Worm (Caenorhabditis elegans) whole organism, L3 larva: Measurements from ENCODE around the gene inx-8.

Source experiments
- lin-15B ChIP-seq: fragments of 150-350 bp; optimal IDR thresholded peaks from 2 replicates; lab custom pipeline; 2014; ENCODE audit warnings: missing biosample characterization, missing genetic modification characterization
- nhr-23 ChIP-seq: fragments of 150-350 bp; optimal IDR thresholded peaks from 2 replicates; lab custom pipeline; 2014; ENCODE audit warnings: missing biosample characterization, missing genetic modification reagents, missing genetic modification characterization
- nhr-28 ChIP-seq: fragments of 150-350 bp; optimal IDR thresholded peaks from 2 replicates; lab custom pipeline; 2014; ENCODE audit warnings: missing biosample characterization, missing genetic modification characterization
- nhr-77 ChIP-seq: fragments of 150-350 bp; optimal IDR thresholded peaks from 2 replicates; lab custom pipeline; 2014; ENCODE audit warnings: missing biosample characterization, missing genetic modification characterization
- snpc-4 ChIP-seq: fragments of 150-350 bp; optimal IDR thresholded peaks from 2 replicates; lab custom pipeline; 2014; ENCODE audit warnings: missing biosample characterization, missing genetic modification characterization
- ztf-11 ChIP-seq: fragments of 150-350 bp; optimal IDR thresholded peaks from 2 replicates; lab custom pipeline; 2014; ENCODE audit warnings: missing biosample characterization, missing genetic modification characterization

DNA sequence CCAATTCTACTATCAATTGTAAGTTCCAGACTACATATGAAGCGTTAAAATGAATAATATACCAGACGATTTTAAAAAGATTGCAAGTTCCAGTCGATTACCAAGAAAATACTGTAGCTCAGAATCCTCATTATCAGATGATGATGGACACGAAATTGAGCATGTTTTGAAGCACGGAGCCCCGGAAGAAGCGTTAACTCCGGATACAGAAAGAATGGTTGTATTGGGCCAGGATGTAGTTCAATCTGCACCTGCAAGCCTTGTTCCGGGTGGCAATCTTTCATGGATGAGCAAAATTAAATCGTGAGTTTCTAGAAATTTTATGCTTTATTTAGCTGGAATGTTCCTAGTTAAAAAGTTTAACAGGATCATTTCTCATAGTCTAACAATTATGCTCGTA is 5.6 kb upstream of the inx-8 start, which contains the start of gene atg-4.2:
- TF ChIP-seq snpc-4 (tag; lab: Kevin White, UChicago), result no peak
- TF ChIP-seq nhr-28, result no peak
- no peak for TF ChIP-seq nhr-77
- TF ChIP-seq nhr-23 (tag; lab: Kevin White, UChicago), result no peak
- no peak for TF ChIP-seq lin-15B (tag; lab: Kevin White, UChicago)
- no peak for TF ChIP-seq ztf-11 (tag; lab: Kevin White, UChicago)
